Worm (Caenorhabditis elegans) whole organism, late embryonic: ENCODE data around the gene CC8.3.

Source experiments
- C08G9.2 ChIP-seq: sonication (generic microtip); optimal IDR thresholded peaks from 2 replicates; lab custom pipeline; 2016; ENCODE audit warnings: mild to moderate bottlenecking, missing genetic modification characterization, moderate library complexity, missing compliant biosample characterization
- C38D4.7 ChIP-seq: fragments of 200-800 bp; sonication (Bioruptor generic); optimal IDR thresholded peaks from 2 replicates; lab custom pipeline; 2018; ENCODE audit warnings: mild to moderate bottlenecking, missing genetic modification characterization, moderate library complexity, missing compliant biosample characterization
- F13H6.1 ChIP-seq: sonication (generic microtip); optimal IDR thresholded peaks from 2 replicates; lab custom pipeline; 2016; ENCODE audit warnings: missing genetic modification characterization, missing compliant biosample characterization
- K09A11.1 ChIP-seq: sonication (generic microtip); optimal IDR thresholded peaks from 2 replicates; lab custom pipeline; 2017; ENCODE audit warnings: antibody characterized with exemption, mild to moderate bottlenecking, missing genetic modification characterization, missing compliant biosample characterization; ENCODE audit not compliant: insufficient read depth
- T23F11.4 ChIP-seq: fragments of 200-800 bp; sonication (Bioruptor generic); optimal IDR thresholded peaks from 2 replicates; lab custom pipeline; 2018; ENCODE audit warnings: mild to moderate bottlenecking, missing genetic modification characterization, missing compliant biosample characterization
- Y22D7AL.16 ChIP-seq: sonication (generic microtip); optimal IDR thresholded peaks from 2 replicates; lab custom pipeline; 2016; ENCODE audit warnings: missing genetic modification characterization, missing compliant biosample characterization
- ceh-34 ChIP-seq: sonication (generic microtip); optimal IDR thresholded peaks from 2 replicates; lab custom pipeline; 2016; ENCODE audit warnings: mild to moderate bottlenecking, missing genetic modification characterization, missing compliant biosample characterization
- ceh-45 ChIP-seq: fragments of 200-800 bp; sonication (Bioruptor generic); IDR thresholded peaks from 2 replicates; pipeline ENCODE4 v1.3.6; 2022; ENCODE audit warnings: missing genetic modification reagents, missing genetic modification characterization, missing compliant biosample characterization
- ceh-48 ChIP-seq: sonication (generic microtip); optimal IDR thresholded peaks from 2 replicates; lab custom pipeline; 2016; ENCODE audit warnings: missing genetic modification characterization, inconsistent platforms, missing compliant biosample characterization
- ceh-6 ChIP-seq: fragments of 200-800 bp; sonication (Bioruptor generic); optimal IDR thresholded peaks from 2 replicates; lab custom pipeline; 2018; ENCODE audit warnings: mild to moderate bottlenecking, missing genetic modification characterization, missing compliant biosample characterization
- ceh-9 ChIP-seq: sonication (generic microtip); optimal IDR thresholded peaks from 2 replicates; lab custom pipeline; 2016; ENCODE audit warnings: mild to moderate bottlenecking, missing genetic modification characterization, inconsistent platforms, missing compliant biosample characterization
- dmd-4 ChIP-seq: sonication (generic microtip); optimal IDR thresholded peaks from 2 replicates; lab custom pipeline; 2016; ENCODE audit warnings: borderline replicate concordance, missing genetic modification characterization, missing compliant biosample characterization
- elt-4 ChIP-seq: sonication (generic microtip); optimal IDR thresholded peaks from 2 replicates; lab custom pipeline; 2016; ENCODE audit warnings: missing genetic modification characterization, missing compliant biosample characterization
- eyg-1 ChIP-seq: sonication (generic microtip); optimal IDR thresholded peaks from 2 replicates; lab custom pipeline; 2016; ENCODE audit warnings: missing genotype, missing genetic modification characterization, missing compliant biosample characterization
- fkh-10 ChIP-seq: fragments of 150-350 bp; optimal IDR thresholded peaks from 2 replicates; lab custom pipeline; 2014; ENCODE audit warnings: missing biosample characterization, missing genetic modification reagents, missing genetic modification characterization
- fkh-6 ChIP-seq: sonication (generic microtip); optimal IDR thresholded peaks from 2 replicates; lab custom pipeline; 2016; ENCODE audit warnings: missing genetic modification characterization, missing compliant biosample characterization
- gmeb-2 ChIP-seq: sonication (generic microtip); optimal IDR thresholded peaks from 2 replicates; lab custom pipeline; 2016; ENCODE audit warnings: missing genetic modification characterization, inconsistent platforms, missing compliant biosample characterization
- hlh-15 ChIP-seq: sonication (generic microtip); optimal IDR thresholded peaks from 2 replicates; lab custom pipeline; 2016; ENCODE audit warnings: missing genetic modification characterization, missing compliant biosample characterization
- hlh-30 ChIP-seq: sonication (generic microtip); optimal IDR thresholded peaks from 2 replicates; lab custom pipeline; 2017; ENCODE audit warnings: antibody characterized with exemption, missing genetic modification characterization, missing compliant biosample characterization; ENCODE audit not compliant: insufficient read depth
- lin-11 ChIP-seq: fragments of 200-800 bp; sonication (Bioruptor generic); optimal IDR thresholded peaks from 2 replicates; lab custom pipeline; 2018; ENCODE audit warnings: mild to moderate bottlenecking, missing genetic modification characterization, missing compliant biosample characterization
- madf-2 ChIP-seq: sonication (generic microtip); optimal IDR thresholded peaks from 2 replicates; lab custom pipeline; 2017; ENCODE audit warnings: missing genetic modification characterization, missing compliant biosample characterization
- mec-3 ChIP-seq: sonication (generic microtip); optimal IDR thresholded peaks from 2 replicates; lab custom pipeline; 2016; ENCODE audit warnings: borderline replicate concordance, missing genetic modification characterization, missing compliant biosample characterization
- nfya-1 ChIP-seq: sonication (generic microtip); optimal IDR thresholded peaks from 2 replicates; lab custom pipeline; 2017; ENCODE audit warnings: missing genetic modification characterization, mild to moderate bottlenecking, missing compliant biosample characterization, antibody characterized with exemption, moderate library complexity
- nhr-11 ChIP-seq: fragments of 150-350 bp; optimal IDR thresholded peaks from 2 replicates; lab custom pipeline; 2014; ENCODE audit warnings: missing biosample characterization, missing genetic modification characterization
- nhr-232 ChIP-seq: sonication (generic microtip); optimal IDR thresholded peaks from 2 replicates; lab custom pipeline; 2016; ENCODE audit warnings: missing genetic modification characterization, missing compliant biosample characterization
- odd-2 ChIP-seq: sonication (generic microtip); optimal IDR thresholded peaks from 2 replicates; lab custom pipeline; 2017; ENCODE audit warnings: antibody characterized with exemption, mild to moderate bottlenecking, missing genetic modification characterization, missing compliant biosample characterization
- pax-1 ChIP-seq: fragments of 150-350 bp; optimal IDR thresholded peaks from 2 replicates; lab custom pipeline; 2014; ENCODE audit warnings: missing biosample characterization, missing genetic modification characterization
- pha-4 ChIP-seq: fragments of 150-350 bp; optimal IDR thresholded peaks from 2 replicates; lab custom pipeline; 2018; ENCODE audit warnings: missing biosample characterization, missing genetic modification reagents, missing genetic modification characterization
- pros-1 ChIP-seq: fragments of 150-350 bp; optimal IDR thresholded peaks from 2 replicates; lab custom pipeline; 2014; ENCODE audit warnings: missing biosample characterization, missing genetic modification reagents, missing genetic modification characterization
- ref-2 ChIP-seq: sonication (generic microtip); optimal IDR thresholded peaks from 2 replicates; lab custom pipeline; 2016; ENCODE audit warnings: missing genetic modification characterization, missing compliant biosample characterization
- sdc-2 ChIP-seq: sonication (generic microtip); optimal IDR thresholded peaks from 2 replicates; lab custom pipeline; 2016; ENCODE audit warnings: missing genotype, missing genetic modification characterization, missing compliant biosample characterization
- sox-4 ChIP-seq: sonication (generic microtip); optimal IDR thresholded peaks from 2 replicates; lab custom pipeline; 2017; ENCODE audit warnings: mild to moderate bottlenecking, missing genetic modification characterization, inconsistent platforms, missing compliant biosample characterization
- syd-9 ChIP-seq: sonication (generic microtip); optimal IDR thresholded peaks from 2 replicates; lab custom pipeline; 2016; ENCODE audit warnings: mild to moderate bottlenecking, missing genetic modification characterization, moderate library complexity, missing compliant biosample characterization
- tbx-2 ChIP-seq: sonication (generic microtip); optimal IDR thresholded peaks from 2 replicates; lab custom pipeline; 2016; ENCODE audit warnings: missing genetic modification characterization, missing compliant biosample characterization
- tbx-7 ChIP-seq: sonication (generic microtip); optimal IDR thresholded peaks from 2 replicates; lab custom pipeline; 2016; ENCODE audit warnings: missing genotype, missing genetic modification characterization, missing compliant biosample characterization
- ttx-3 ChIP-seq: sonication (generic microtip); optimal IDR thresholded peaks from 2 replicates; lab custom pipeline; 2016; ENCODE audit warnings: missing genetic modification reagents, missing genetic modification characterization, missing compliant biosample characterization
- unc-3 ChIP-seq, 2 experiments: fragments of 200-800 bp in 1 of 2; sonication (Bioruptor generic) in 1 of 2; sonication (generic microtip) in 1 of 2; conservative IDR thresholded peaks in 1 of 2; optimal IDR thresholded peaks in 1 of 2; 2 replicates each; pipeline versions ENCODE4 v1.3.6 to Lab custom; 2016 to 2022; ENCODE audit warnings: missing compliant biosample characterization in 2 of 2, missing genetic modification characterization in 2 of 2, missing genetic modification reagents in 1 of 2
- unc-86 ChIP-seq: sonication (generic microtip); optimal IDR thresholded peaks from 2 replicates; lab custom pipeline; 2016; ENCODE audit warnings: missing genetic modification characterization, missing compliant biosample characterization
- zip-5 ChIP-seq: sonication (generic microtip); optimal IDR thresholded peaks from 2 replicates; lab custom pipeline; 2016; ENCODE audit warnings: missing genetic modification characterization, missing compliant biosample characterization
- ztf-16 ChIP-seq: sonication (generic microtip); optimal IDR thresholded peaks from 2 replicates; lab custom pipeline; 2017; ENCODE audit warnings: missing genetic modification characterization, missing compliant biosample characterization

The CC8.3 gene

ce11 chrIV:3642189-3642588, at the start of gene CC8.3:
CC8.3 (minus strand) TSS chrIV:3642289.
- no peak for TF ChIP-seq ceh-6 (GFP tag; lab: Kevin White, UChicago)
- no peak for TF ChIP-seq lin-11 (tag; lab: Kevin White, UChicago)
- no peak for TF ChIP-seq ceh-45 (GFP tag; lab: Robert Waterston, UW)
- TF ChIP-seq nhr-11 (tag; lab: Kevin White, UChicago): no peak
- TF ChIP-seq pha-4 (tag; lab: Kevin White, UChicago): no peak
- TF ChIP-seq pax-1 (tag; lab: Kevin White, UChicago): no peak
- no peak for TF ChIP-seq nfya-1 (tag; lab: Kevin White, UChicago)
- TF ChIP-seq dmd-4 (tag; lab: Kevin White, UChicago): no peak
- no peak for TF ChIP-seq ttx-3 (tag; lab: Kevin White, UChicago)
- TF ChIP-seq fkh-10 (GFP tag; lab: Kevin White, UChicago): no peak
- no peak for TF ChIP-seq mec-3 (tag; lab: Kevin White, UChicago)
- TF ChIP-seq nhr-232 (tag; lab: Kevin White, UChicago): no peak
- no peak for TF ChIP-seq Y22D7AL.16 (tag; lab: Kevin White, UChicago)
- no peak for TF ChIP-seq ztf-16 (tag; lab: Kevin White, UChicago)
- no peak for TF ChIP-seq sdc-2
- TF ChIP-seq sox-4: no peak
- no peak for TF ChIP-seq ref-2 (tag; lab: Kevin White, UChicago)
- TF ChIP-seq ceh-48 (tag; lab: Kevin White, UChicago): no peak
- no peak for TF ChIP-seq eyg-1 (tag; lab: Kevin White, UChicago)
- no peak for TF ChIP-seq K09A11.1 (tag; lab: Kevin White, UChicago)

ce11 chrIV:3688050-3688449, 46.0 kb upstream of the CC8.3 start:
- no peak for TF ChIP-seq unc-86 (tag; lab: Kevin White, UChicago)
- TF ChIP-seq ceh-34 (tag; lab: Kevin White, UChicago): no peak
- no peak for TF ChIP-seq ztf-16 (tag; lab: Kevin White, UChicago)
- no peak for TF ChIP-seq pros-1 (tag; lab: Kevin White, UChicago)
- no peak for TF ChIP-seq C38D4.7 (GFP tag; lab: Kevin White, UChicago)
- no peak for TF ChIP-seq ttx-3 (tag; lab: Kevin White, UChicago)
- TF ChIP-seq nfya-1 (tag; lab: Kevin White, UChicago): no peak
- TF ChIP-seq pax-1 (tag; lab: Kevin White, UChicago): no peak
- no peak for TF ChIP-seq odd-2 (tag; lab: Kevin White, UChicago)
- no peak for TF ChIP-seq zip-5 (tag; lab: Kevin White, UChicago)
- no peak for TF ChIP-seq ceh-9 (tag; lab: Kevin White, UChicago)
- TF ChIP-seq elt-4 (tag; lab: Kevin White, UChicago): no peak
- no peak for TF ChIP-seq madf-2 (tag; lab: Kevin White, UChicago)
- no peak for TF ChIP-seq gmeb-2
- no peak for TF ChIP-seq syd-9 (tag; lab: Kevin White, UChicago)

ce11 chrIV:3686765-3687164, 44.7 kb upstream of the CC8.3 start, which contains the start of gene map-1:
map-1 (minus strand) TSS chrIV:3686865.
- no peak for TF ChIP-seq pax-1 (tag; lab: Kevin White, UChicago)
- no peak for TF ChIP-seq F13H6.1 (tag; lab: Kevin White, UChicago)
- TF ChIP-seq tbx-2: no peak
- no peak for TF ChIP-seq ceh-48 (tag; lab: Kevin White, UChicago)
- TF ChIP-seq ttx-3 (tag; lab: Kevin White, UChicago): no peak
- TF ChIP-seq T23F11.4 (GFP tag; lab: Kevin White, UChicago): no peak
- TF ChIP-seq pha-4 (tag; lab: Kevin White, UChicago): no peak
- no peak for TF ChIP-seq elt-4 (tag; lab: Kevin White, UChicago)
- no peak for TF ChIP-seq syd-9 (tag; lab: Kevin White, UChicago)
- no peak for TF ChIP-seq tbx-7 (tag; lab: Kevin White, UChicago)
- no peak for TF ChIP-seq hlh-30 (tag; lab: Kevin White, UChicago)
- no peak for TF ChIP-seq hlh-15 (tag; lab: Kevin White, UChicago)
- TF ChIP-seq fkh-6: no peak
- no peak for TF ChIP-seq C08G9.2 (tag; lab: Kevin White, UChicago)
- TF ChIP-seq unc-3 (GFP tag; conservative IDR thresholded peaks at IDR 0.05; lab: Robert Waterston, UW): no peak
- TF ChIP-seq unc-3 (tag; optimal IDR thresholded peaks at IDR 0.05; lab: Kevin White, UChicago): no peak
